Fruit fly (Drosophila melanogaster) whole organism, adult: ENCODE data around the gene alpha4GT2.

Experiments used
- CG11617 ChIP-seq: fragments of 200-800 bp; sonication (Bioruptor generic); optimal IDR thresholded peaks from 2 replicates; lab custom pipeline; 2017; ENCODE audit warnings: mild to moderate bottlenecking, missing biosample characterization, missing genetic modification reagents, missing genetic modification characterization
- CG7045 ChIP-seq: fragments of 200-800 bp; sonication (Bioruptor generic); optimal IDR thresholded peaks from 2 replicates; lab custom pipeline; 2017; ENCODE audit warnings: missing biosample characterization, mild to moderate bottlenecking, missing genetic modification characterization
- Mnt ChIP-seq: fragments of 200-800 bp; sonication (Bioruptor generic); optimal IDR thresholded peaks from 2 replicates; lab custom pipeline; 2016; ENCODE audit warnings: missing biosample characterization, mild to moderate bottlenecking, missing genetic modification characterization
- bab1 ChIP-seq: fragments of 200-800 bp; sonication (Bioruptor generic); optimal IDR thresholded peaks from 3 replicates; lab custom pipeline; 2019; ENCODE audit warnings: missing biosample characterization, mild to moderate bottlenecking, missing genetic modification characterization, moderate library complexity
- cic ChIP-seq: fragments of 200-800 bp; sonication (Bioruptor generic); optimal IDR thresholded peaks from 2 replicates; lab custom pipeline; 2017; ENCODE audit warnings: missing biosample characterization, mild to moderate bottlenecking, missing genetic modification characterization, moderate library complexity
- tj ChIP-seq: fragments of 200-800 bp; sonication (Bioruptor generic); optimal IDR thresholded peaks from 3 replicates; lab custom pipeline; 2017; ENCODE audit warnings: missing biosample characterization, mild to moderate bottlenecking, missing genetic modification characterization, moderate library complexity

The alpha4GT2 gene

DNA sequence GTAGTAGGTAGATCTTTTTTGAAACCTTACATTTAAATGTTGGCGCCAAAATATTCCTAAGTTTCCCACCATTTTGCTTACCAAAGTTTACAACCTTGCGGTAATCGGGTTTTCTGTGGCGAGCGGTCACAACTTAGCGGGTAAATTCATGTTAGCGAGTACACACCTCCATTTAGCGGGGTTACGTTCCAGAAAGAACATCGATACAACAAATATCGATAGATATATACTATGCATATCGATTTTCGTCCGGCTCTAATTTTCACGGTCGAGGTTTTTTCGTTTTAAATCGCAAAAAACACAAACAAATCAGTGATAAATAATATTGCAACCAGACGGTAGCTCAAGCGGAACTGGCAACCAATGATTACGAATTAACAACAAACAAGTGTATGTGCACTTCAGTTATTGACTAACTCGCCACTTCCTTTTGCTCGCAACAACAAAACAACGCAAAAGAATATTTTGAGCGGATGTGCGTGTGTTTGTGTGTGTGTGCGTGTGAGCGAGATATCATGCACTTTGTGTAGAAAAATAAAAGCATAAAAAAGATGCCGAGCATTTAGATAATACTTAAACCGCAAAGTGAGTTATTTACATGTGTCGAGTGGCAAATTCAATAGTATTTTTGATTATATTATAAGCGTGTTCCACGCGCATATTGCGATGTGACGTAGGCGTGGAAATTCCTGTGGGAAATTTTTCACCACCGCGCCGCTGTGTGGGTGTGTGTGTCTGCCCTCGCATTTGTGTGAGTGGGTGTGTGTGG is 56.5 kb downstream of the alpha4GT2 start, which contains the start of gene Lnk:
Gene Lnk (plus strand): TSS at position 236 of the 769 bp plus-strand sequence.
- TF ChIP-seq Mnt (peak; percentile 76), tj (peak; percentile 6), CG7045 (GFP tag; lab: Kevin White, UChicago) (no peak), cic (peak; percentile 47), bab1 (GFP tag; lab: Kevin White, UChicago) (peak; percentile 53), CG11617 (peak; percentile 47)
